Worm (Caenorhabditis elegans) whole organism, young adult: ENCODE measurements around the gene pes-9.

Experiments used
- B0261.1 ChIP-seq: sonication (generic microtip); optimal IDR thresholded peaks from 2 replicates; lab custom pipeline; 2016; ENCODE audit warnings: mild to moderate bottlenecking, missing genetic modification characterization, moderate library complexity, missing compliant biosample characterization
- B0336.3 ChIP-seq: fragments of 200-800 bp; sonication (Bioruptor generic); IDR thresholded peaks from 2 replicates; pipeline ENCODE4 v1.3.6; 2022; ENCODE audit warnings: missing genetic modification characterization, missing compliant biosample characterization
- C06A6.2 ChIP-seq: fragments of 200-800 bp; sonication (Bioruptor generic); conservative IDR thresholded peaks from 2 replicates; pipeline ENCODE4 v1.3.6; 2022; ENCODE audit warnings: missing genetic modification characterization, missing compliant biosample characterization
- F10E7.11 ChIP-seq: sonication (generic microtip); optimal IDR thresholded peaks from 2 replicates; lab custom pipeline; 2017; ENCODE audit warnings: mild to moderate bottlenecking, missing genetic modification characterization, moderate library complexity, missing compliant biosample characterization
- F23B12.7 ChIP-seq: sonication (generic microtip); optimal IDR thresholded peaks from 2 replicates; lab custom pipeline; 2017; ENCODE audit warnings: missing genetic modification characterization, mild to moderate bottlenecking, missing compliant biosample characterization, antibody characterized with exemption, moderate library complexity; ENCODE audit not compliant: insufficient read depth
- F33H1.4 ChIP-seq: fragments of 200-800 bp; sonication (Bioruptor generic); IDR thresholded peaks from 2 replicates; pipeline ENCODE4 v1.3.6; 2022; ENCODE audit warnings: missing genetic modification reagents, missing genetic modification characterization, missing compliant biosample characterization
- F49E8.2 ChIP-seq: sonication (generic microtip); optimal IDR thresholded peaks from 3 replicates; lab custom pipeline; 2017; ENCODE audit warnings: missing genetic modification characterization, mild to moderate bottlenecking, missing compliant biosample characterization, antibody characterized with exemption, moderate library complexity; ENCODE audit not compliant: insufficient read depth
- F52B5.7 ChIP-seq: sonication (generic microtip); optimal IDR thresholded peaks from 2 replicates; lab custom pipeline; 2016; ENCODE audit warnings: mild to moderate bottlenecking, missing genetic modification characterization, missing compliant biosample characterization
- T26A5.8 ChIP-seq: sonication (generic microtip); optimal IDR thresholded peaks from 2 replicates; lab custom pipeline; 2016; ENCODE audit warnings: missing genetic modification characterization, missing compliant biosample characterization
- Y79H2A.3 ChIP-seq: fragments of 200-800 bp; sonication (Bioruptor generic); conservative IDR thresholded peaks from 2 replicates; pipeline ENCODE4 v1.3.6; 2022; ENCODE audit warnings: missing genetic modification reagents, missing genetic modification characterization, missing compliant biosample characterization
- ama-1 ChIP-seq, 3 experiments: fragments of 150-350 bp in 1 of 3; sonication (generic microtip) in 2 of 3; optimal IDR thresholded peaks; 2 replicates each; lab custom pipeline; 2014 to 2018; ENCODE audit warnings: missing biosample characterization in 2 of 3, missing genetic modification characterization in 2 of 3, missing genetic modification reagents in 2 of 3
- aptf-2 ChIP-seq: fragments of 200-800 bp; sonication (Bioruptor generic); conservative IDR thresholded peaks from 2 replicates; pipeline ENCODE4 v1.3.6; 2022; ENCODE audit warnings: missing genetic modification reagents, missing genetic modification characterization, missing compliant biosample characterization
- aptf-3 ChIP-seq: fragments of 200-800 bp; sonication (Bioruptor generic); IDR thresholded peaks from 2 replicates; pipeline ENCODE4 v1.3.6; 2022; ENCODE audit warnings: missing genetic modification characterization, missing compliant biosample characterization
- atf-7 ChIP-seq: sonication (generic microtip); optimal IDR thresholded peaks from 2 replicates; lab custom pipeline; 2017; ENCODE audit warnings: mild to moderate bottlenecking, missing genetic modification characterization, missing compliant biosample characterization
- athp-1 ChIP-seq: sonication (generic microtip); optimal IDR thresholded peaks from 2 replicates; lab custom pipeline; 2017; ENCODE audit warnings: mild to moderate bottlenecking, missing genetic modification characterization, missing compliant biosample characterization
- attf-5 ChIP-seq: fragments of 200-800 bp; sonication (Bioruptor generic); optimal IDR thresholded peaks from 2 replicates; lab custom pipeline; 2018; ENCODE audit warnings: mild to moderate bottlenecking, missing genetic modification characterization, missing compliant biosample characterization
- bed-1 ChIP-seq: fragments of 200-800 bp; sonication (Bioruptor generic); IDR thresholded peaks from 2 replicates; pipeline ENCODE4 v1.3.6; 2022; ENCODE audit warnings: missing genetic modification reagents, missing genetic modification characterization, missing compliant biosample characterization
- ceh-40 ChIP-seq: fragments of 200-800 bp; sonication (Bioruptor generic); IDR thresholded peaks from 2 replicates; pipeline ENCODE4 v1.3.6; 2022; ENCODE audit warnings: missing genetic modification characterization, missing compliant biosample characterization
- ceh-58 ChIP-seq: fragments of 200-800 bp; sonication (Bioruptor generic); IDR thresholded peaks from 2 replicates; pipeline ENCODE4 v1.3.6; 2022; ENCODE audit warnings: missing genetic modification characterization, missing compliant biosample characterization
- ceh-79 ChIP-seq: sonication (generic microtip); optimal IDR thresholded peaks from 2 replicates; lab custom pipeline; 2017; ENCODE audit warnings: mild to moderate bottlenecking, missing genetic modification characterization, missing compliant biosample characterization
- chd-7 ChIP-seq: sonication (generic microtip); optimal IDR thresholded peaks from 2 replicates; lab custom pipeline; 2016; ENCODE audit warnings: mild to moderate bottlenecking, missing genetic modification characterization, moderate library complexity, missing compliant biosample characterization
- die-1 ChIP-seq: sonication (generic microtip); optimal IDR thresholded peaks from 2 replicates; lab custom pipeline; 2016; ENCODE audit warnings: missing genotype, mild to moderate bottlenecking, missing genetic modification characterization, missing compliant biosample characterization
- dpl-1 ChIP-seq: fragments of 150-350 bp; optimal IDR thresholded peaks from 2 replicates; lab custom pipeline; 2014; ENCODE audit warnings: missing biosample characterization, missing genetic modification reagents, missing genetic modification characterization
- efl-1 ChIP-seq: fragments of 150-350 bp; optimal IDR thresholded peaks from 2 replicates; lab custom pipeline; 2014; ENCODE audit warnings: missing biosample characterization, missing genetic modification reagents, missing genetic modification characterization
- egrh-3 ChIP-seq: fragments of 200-800 bp; sonication (Bioruptor generic); IDR thresholded peaks from 2 replicates; pipeline ENCODE4 v1.3.6; 2022; ENCODE audit warnings: missing genetic modification reagents, missing genetic modification characterization, missing compliant biosample characterization
- hlh-26 ChIP-seq: fragments of 200-800 bp; sonication (Bioruptor generic); conservative IDR thresholded peaks from 2 replicates; pipeline ENCODE4 v1.3.6; 2022; ENCODE audit warnings: missing genetic modification reagents, missing genetic modification characterization, missing compliant biosample characterization
- hmg-1.2 ChIP-seq: fragments of 200-800 bp; sonication (Bioruptor generic); IDR thresholded peaks from 2 replicates; pipeline ENCODE4 v1.3.6; 2022; ENCODE audit warnings: missing genetic modification reagents, missing genetic modification characterization, missing compliant biosample characterization
- hrde-1 ChIP-seq: sonication (generic microtip); optimal IDR thresholded peaks from 2 replicates; lab custom pipeline; 2016; ENCODE audit warnings: missing genetic modification characterization, mild to moderate bottlenecking, missing compliant biosample characterization, moderate library complexity, missing genotype, missing genetic modification reagents, borderline replicate concordance
- let-607 ChIP-seq, 2 experiments: fragments of 200-800 bp in 1 of 2; sonication (Bioruptor generic) in 1 of 2; sonication (generic microtip) in 1 of 2; optimal IDR thresholded peaks; 2 replicates each; lab custom pipeline; 2016 to 2018; ENCODE audit warnings: mild to moderate bottlenecking in 2 of 2, missing compliant biosample characterization in 2 of 2, missing genetic modification characterization in 2 of 2, moderate library complexity in 2 of 2, missing genotype in 1 of 2
- lin-26 ChIP-seq: fragments of 200-800 bp; sonication (Bioruptor generic); IDR thresholded peaks from 2 replicates; pipeline ENCODE4 v1.3.6; 2022; ENCODE audit warnings: missing genetic modification reagents, missing genetic modification characterization, missing compliant biosample characterization
- lin-35 ChIP-seq, 3 experiments: fragments of 150-350 bp in 2 of 3; sonication (generic microtip) in 1 of 3; optimal IDR thresholded peaks; 2 replicates each; lab custom pipeline; 2014 to 2018; ENCODE audit warnings: missing biosample characterization in 3 of 3, missing genetic modification characterization in 3 of 3, missing genetic modification reagents in 3 of 3
- lin-40 ChIP-seq: sonication (generic microtip); optimal IDR thresholded peaks from 2 replicates; lab custom pipeline; 2016; ENCODE audit warnings: missing genetic modification characterization, mild to moderate bottlenecking, missing compliant biosample characterization, missing genotype, missing genetic modification reagents
- lsl-1 ChIP-seq: fragments of 200-800 bp; sonication (Bioruptor generic); optimal IDR thresholded peaks from 2 replicates; lab custom pipeline; 2018; ENCODE audit warnings: mild to moderate bottlenecking, missing genetic modification characterization, moderate library complexity, missing compliant biosample characterization
- lsy-27 ChIP-seq: sonication (generic microtip); optimal IDR thresholded peaks from 2 replicates; lab custom pipeline; 2017; ENCODE audit warnings: missing genetic modification characterization, mild to moderate bottlenecking, missing compliant biosample characterization, antibody characterized with exemption, missing genotype, borderline replicate concordance; ENCODE audit not compliant: insufficient read depth
- madf-3 ChIP-seq: fragments of 200-800 bp; sonication (Bioruptor generic); IDR thresholded peaks from 2 replicates; pipeline ENCODE4 v1.3.6; 2022; ENCODE audit warnings: missing genetic modification reagents, missing genetic modification characterization, missing compliant biosample characterization
- mxl-1 ChIP-seq: sonication (generic microtip); optimal IDR thresholded peaks from 2 replicates; lab custom pipeline; 2016; ENCODE audit warnings: missing genetic modification characterization, missing compliant biosample characterization
- nfya-1 ChIP-seq: sonication (generic microtip); optimal IDR thresholded peaks from 2 replicates; lab custom pipeline; 2017; ENCODE audit warnings: antibody characterized with exemption, missing compliant biosample characterization, missing genetic modification characterization, borderline replicate concordance; ENCODE audit not compliant: insufficient read depth
- nhr-27 ChIP-seq: fragments of 200-800 bp; sonication (Bioruptor generic); optimal IDR thresholded peaks from 2 replicates; lab custom pipeline; 2018; ENCODE audit warnings: mild to moderate bottlenecking, missing genetic modification characterization, moderate library complexity, missing compliant biosample characterization
- sdz-38 ChIP-seq: sonication (generic microtip); optimal IDR thresholded peaks from 2 replicates; lab custom pipeline; 2016; ENCODE audit warnings: missing genotype, missing genetic modification characterization, missing compliant biosample characterization
- snpc-1.1 ChIP-seq: sonication (generic microtip); optimal IDR thresholded peaks from 2 replicates; lab custom pipeline; 2017; ENCODE audit warnings: missing genetic modification characterization, mild to moderate bottlenecking, missing compliant biosample characterization, antibody characterized with exemption, moderate library complexity, missing genotype, missing genetic modification reagents; ENCODE audit not compliant: insufficient read depth
- snpc-3.4 ChIP-seq: sonication (generic microtip); optimal IDR thresholded peaks from 2 replicates; lab custom pipeline; 2017; ENCODE audit warnings: missing genetic modification characterization, mild to moderate bottlenecking, missing compliant biosample characterization, antibody characterized with exemption, moderate library complexity, missing genotype, missing genetic modification reagents
- somi-1 ChIP-seq: fragments of 200-800 bp; sonication (Bioruptor generic); optimal IDR thresholded peaks from 2 replicates; lab custom pipeline; 2018; ENCODE audit warnings: mild to moderate bottlenecking, missing genetic modification characterization, missing compliant biosample characterization
- unc-130 ChIP-seq: sonication (generic microtip); optimal IDR thresholded peaks from 2 replicates; lab custom pipeline; 2016; ENCODE audit warnings: missing genetic modification reagents, missing genetic modification characterization, missing compliant biosample characterization
- xnd-1 ChIP-seq: sonication (generic microtip); optimal IDR thresholded peaks from 2 replicates; lab custom pipeline; 2016; ENCODE audit warnings: missing genotype, missing genetic modification reagents, missing genetic modification characterization, missing compliant biosample characterization
- zfh-2 ChIP-seq: fragments of 200-800 bp; sonication (Bioruptor generic); conservative IDR thresholded peaks from 2 replicates; pipeline ENCODE4 v1.3.6; 2022; ENCODE audit warnings: missing genetic modification reagents, missing genetic modification characterization, missing compliant biosample characterization
- zim-3 ChIP-seq: sonication (generic microtip); optimal IDR thresholded peaks from 2 replicates; lab custom pipeline; 2017; ENCODE audit warnings: mild to moderate bottlenecking, missing genetic modification characterization, moderate library complexity, missing compliant biosample characterization
- ztf-18 ChIP-seq: sonication (generic microtip); optimal IDR thresholded peaks from 2 replicates; lab custom pipeline; 2016; ENCODE audit warnings: missing genotype, mild to moderate bottlenecking, missing genetic modification characterization, missing compliant biosample characterization
- ztf-3 ChIP-seq: fragments of 200-800 bp; sonication (Bioruptor generic); optimal IDR thresholded peaks from 2 replicates; lab custom pipeline; 2018; ENCODE audit warnings: mild to moderate bottlenecking, missing genetic modification characterization, missing compliant biosample characterization

The pes-9 gene

ce11 chrV:14638075-14638474, 41.2 kb upstream of the pes-9 start (continued):
- TF ChIP-seq ama-1 (optimal IDR thresholded peaks at IDR 0.05; lab: Kevin White, UChicago) (no peak), ama-1 (GFP tag; optimal IDR thresholded peaks at IDR 0.05; lab: Kevin White, UChicago) (no peak), hlh-26 (GFP tag; lab: Robert Waterston, UW) (no peak), xnd-1 (peak; percentile 51), bed-1 (no peak), aptf-2 (GFP tag; lab: Robert Waterston, UW) (no peak), F33H1.4 (GFP tag; lab: Robert Waterston, UW) (peak; percentile 34; the same call in 1 of the 2 replicates), zfh-2 (no peak), zim-3 (tag; lab: Kevin White, UChicago) (no peak), ceh-79 (tag; lab: Kevin White, UChicago) (no peak), ztf-3 (no peak), snpc-3.4 (tag; lab: Kevin White, UChicago) (no peak), nhr-27 (tag; lab: Kevin White, UChicago) (no peak), B0261.1 (tag; lab: Kevin White, UChicago) (no peak), let-607 (tag; optimal IDR thresholded peaks at IDR 0.05; lab: Kevin White, UChicago) (no peak), ceh-40 (GFP tag; lab: Robert Waterston, UW) (no peak), ztf-18 (tag; lab: Kevin White, UChicago) (no peak), nfya-1 (tag; lab: Kevin White, UChicago) (no peak), atf-7 (no peak), F10E7.11 (tag; lab: Kevin White, UChicago) (no peak), madf-3 (no peak), Y79H2A.3 (GFP tag; lab: Robert Waterston, UW) (no peak), attf-5 (GFP tag; lab: Kevin White, UChicago) (no peak), F52B5.7 (tag; lab: Kevin White, UChicago) (no peak), T26A5.8 (tag; lab: Kevin White, UChicago) (no peak), somi-1 (no peak), F23B12.7 (tag; lab: Kevin White, UChicago) (no peak), dpl-1 (GFP tag; lab: Kevin White, UChicago) (peak; percentile 64), ceh-58 (GFP tag; lab: Robert Waterston, UW) (no peak), F49E8.2 (no peak), snpc-1.1 (tag; lab: Kevin White, UChicago) (no peak), aptf-3 (GFP tag; lab: Robert Waterston, UW) (no peak), athp-1 (tag; lab: Kevin White, UChicago) (no peak), egrh-3 (GFP tag; lab: Robert Waterston, UW) (no peak), sdz-38 (tag; lab: Kevin White, UChicago) (no peak), hrde-1 (no peak), die-1 (tag; lab: Kevin White, UChicago) (no peak), lin-26 (GFP tag; lab: Robert Waterston, UW) (no peak), chd-7 (tag; lab: Kevin White, UChicago) (no peak), lin-35 (GFP tag; optimal IDR thresholded peaks at IDR 0.05; lab: Kevin White, UChicago) (no peak), B0336.3 (GFP tag; lab: Robert Waterston, UW) (no peak), mxl-1 (tag; lab: Kevin White, UChicago) (no peak), lin-40 (no peak), hmg-1.2 (GFP tag; lab: Robert Waterston, UW) (peak; percentile 19; the same call in 1 of the 2 replicates), lsl-1 (GFP tag; lab: Kevin White, UChicago) (peak; percentile 50), C06A6.2 (GFP tag; lab: Robert Waterston, UW) (no peak), lsy-27 (tag; lab: Kevin White, UChicago) (no peak), unc-130 (GFP tag; lab: Kevin White, UChicago) (no peak), efl-1 (GFP tag; lab: Kevin White, UChicago) (peak; percentile 69)
